Worm (Caenorhabditis elegans) whole organism, midembryonic: ENCODE data around the gene his-61.

Experiments used
- T22C8.4 ChIP-seq: fragments of 200-800 bp; sonication (Bioruptor generic); IDR thresholded peaks from 2 replicates; pipeline ENCODE4 v1.3.6; 2022; ENCODE audit warnings: missing genetic modification characterization, missing compliant biosample characterization
- cog-1 ChIP-seq: sonication (generic microtip); optimal IDR thresholded peaks from 2 replicates; lab custom pipeline; 2016; ENCODE audit warnings: missing genetic modification characterization, missing compliant biosample characterization
- flt-1 ChIP-seq: fragments of 200-800 bp; sonication (Bioruptor generic); IDR thresholded peaks from 2 replicates; pipeline ENCODE4 v1.3.6; 2022; ENCODE audit warnings: missing genetic modification characterization, missing compliant biosample characterization
- klf-2 ChIP-seq: fragments of 200-800 bp; sonication (Bioruptor generic); conservative IDR thresholded peaks from 2 replicates; pipeline ENCODE4 v1.3.6; 2022; ENCODE audit warnings: missing genetic modification reagents, missing genetic modification characterization, missing compliant biosample characterization
- med-1 ChIP-seq: sonication (generic microtip); optimal IDR thresholded peaks from 2 replicates; lab custom pipeline; 2017; ENCODE audit warnings: missing genetic modification characterization, mild to moderate bottlenecking, missing compliant biosample characterization, antibody characterized with exemption, missing genetic modification reagents; ENCODE audit not compliant: insufficient read depth
- ref-1 ChIP-seq: fragments of 200-800 bp; sonication (Bioruptor generic); conservative IDR thresholded peaks from 2 replicates; pipeline ENCODE4 v1.3.6; 2022; ENCODE audit warnings: missing genetic modification reagents, missing genetic modification characterization, missing compliant biosample characterization
- tab-1 ChIP-seq: fragments of 200-800 bp; sonication (Bioruptor generic); IDR thresholded peaks from 2 replicates; pipeline ENCODE4 v1.3.6; 2022; ENCODE audit warnings: missing genetic modification characterization, missing compliant biosample characterization
- ztf-23 ChIP-seq: fragments of 200-800 bp; sonication (Bioruptor generic); IDR thresholded peaks from 2 replicates; pipeline ENCODE4 v1.3.6; 2022; ENCODE audit warnings: missing genetic modification reagents, missing genetic modification characterization, missing compliant biosample characterization
- ztf-29 ChIP-seq: fragments of 200-800 bp; sonication (Bioruptor generic); IDR thresholded peaks from 2 replicates; pipeline ENCODE4 v1.3.6; 2022; ENCODE audit warnings: missing genetic modification reagents, missing genetic modification characterization, missing compliant biosample characterization

- no peak for TF ChIP-seq flt-1 (GFP tag; lab: Robert Waterston, UW)
- TF ChIP-seq T22C8.4 (GFP tag; lab: Robert Waterston, UW): no peak
- TF ChIP-seq cog-1 (tag; lab: Kevin White, UChicago): no peak
- no peak for TF ChIP-seq ztf-23
- TF ChIP-seq ztf-29 (GFP tag; lab: Robert Waterston, UW): no peak
- TF ChIP-seq klf-2 (GFP tag; lab: Robert Waterston, UW): no peak
- no peak for TF ChIP-seq tab-1 (GFP tag; lab: Robert Waterston, UW)
- TF ChIP-seq ref-1 (GFP tag; lab: Robert Waterston, UW): no peak
- TF ChIP-seq med-1: no peak
Measured at ce11 chrIV:7523744-7524143, 37.7 kb upstream of the his-61 start.
